Worm (Caenorhabditis elegans) whole organism, L4/young adult: ENCODE measurements around the gene cyp-13A1.

Experiments used
- W03F9.2 ChIP-seq: fragments of 150-350 bp; optimal IDR thresholded peaks from 2 replicates; lab custom pipeline; 2014; ENCODE audit warnings: missing biosample characterization, missing genetic modification characterization
- dao-5 ChIP-seq: sonication (generic microtip); optimal IDR thresholded peaks from 2 replicates; lab custom pipeline; 2016; ENCODE audit warnings: missing genotype, missing genetic modification characterization, moderate library complexity, missing compliant biosample characterization

DNA sequence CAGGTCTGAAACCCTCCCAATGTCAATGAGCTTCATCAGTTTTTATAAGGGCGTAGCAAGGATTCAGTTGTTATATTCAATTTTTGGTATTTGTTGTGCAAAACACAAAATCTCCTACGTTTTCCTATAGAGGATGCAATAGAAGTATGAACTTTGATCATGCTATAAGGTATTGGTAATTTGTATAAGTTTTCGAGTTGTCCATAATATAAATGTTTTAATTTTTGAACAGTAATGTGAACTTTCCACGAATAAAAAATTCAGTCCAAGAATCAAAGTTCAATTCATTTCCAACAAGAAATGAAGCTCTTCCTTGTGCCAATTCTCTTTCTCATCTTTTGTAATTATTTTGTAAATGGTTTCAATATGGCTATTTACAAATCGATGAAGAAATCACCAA, 49.2 kb upstream of the cyp-13A1 start, which contains the start of gene ZK938.12:
- TF ChIP-seq W03F9.2 (tag; lab: Kevin White, UChicago) (no peak), dao-5 (tag; lab: Kevin White, UChicago) (no peak)
